Fruit fly (Drosophila melanogaster) whole organism, prepupa: Measurements from ENCODE around the gene CG11696.
A peak's percentile ranks its signal among the peaks of the same experiment; 100 is the strongest.
"Not testable (repeated sequence)": the region's sequence is repeated elsewhere in the genome, so short reads cannot be mapped to it uniquely, and the experiment has no call there.

Experiments
- Blimp-1 ChIP-seq: fragments of 200-800 bp; sonication (Bioruptor generic); optimal IDR thresholded peaks from 3 replicates; lab custom pipeline; 2017; ENCODE audit warnings: missing biosample characterization, missing genetic modification characterization, mild to moderate bottlenecking, moderate library complexity, missing genetic modification reagents
- CG10631 ChIP-seq: fragments of 200-800 bp; sonication (Bioruptor generic); optimal IDR thresholded peaks from 2 replicates; lab custom pipeline; 2016; ENCODE audit warnings: missing biosample characterization, missing genetic modification characterization
- CG10669 ChIP-seq: fragments of 200-800 bp; sonication (Bioruptor generic); optimal IDR thresholded peaks from 3 replicates; lab custom pipeline; 2018; ENCODE audit warnings: missing biosample characterization, mild to moderate bottlenecking, missing genetic modification characterization, moderate library complexity
- CG11294 ChIP-seq: fragments of 200-800 bp; sonication (Bioruptor generic); IDR thresholded peaks from 2 replicates; pipeline ENCODE4 v1.3.6; 2022; ENCODE audit warnings: missing biosample characterization, missing genetic modification characterization
- CG15336 ChIP-seq: fragments of 200-800 bp; sonication (Bioruptor generic); IDR thresholded peaks from 2 replicates; pipeline ENCODE4 v1.3.6; 2022; ENCODE audit warnings: missing biosample characterization, missing genetic modification characterization
- CG1621 ChIP-seq: fragments of 200-800 bp; sonication (Bioruptor generic); optimal IDR thresholded peaks from 3 replicates; lab custom pipeline; 2018; ENCODE audit warnings: missing biosample characterization, mild to moderate bottlenecking, missing genetic modification characterization
- CG16779 ChIP-seq: fragments of 200-800 bp; sonication (Bioruptor generic); optimal IDR thresholded peaks from 3 replicates; lab custom pipeline; 2017; ENCODE audit warnings: missing biosample characterization, mild to moderate bottlenecking, missing genetic modification characterization
- CG31627 ChIP-seq: fragments of 200-800 bp; sonication (Bioruptor generic); optimal IDR thresholded peaks from 3 replicates; lab custom pipeline; 2016; ENCODE audit warnings: missing biosample characterization, missing genetic modification characterization
- CG32006 ChIP-seq: fragments of 200-800 bp; sonication (Bioruptor generic); optimal IDR thresholded peaks from 3 replicates; lab custom pipeline; 2017; ENCODE audit warnings: missing biosample characterization, mild to moderate bottlenecking, missing genetic modification characterization
- CG3919 ChIP-seq: fragments of 200-800 bp; sonication (Bioruptor generic); optimal IDR thresholded peaks from 3 replicates; lab custom pipeline; 2016; ENCODE audit warnings: missing biosample characterization, missing genetic modification characterization
- CG4318 ChIP-seq: fragments of 200-800 bp; sonication (Bioruptor generic); optimal IDR thresholded peaks from 3 replicates; lab custom pipeline; 2017; ENCODE audit warnings: missing biosample characterization, mild to moderate bottlenecking, missing genetic modification characterization
- CG6163 ChIP-seq: fragments of 200-800 bp; sonication (Bioruptor generic); IDR thresholded peaks from 3 replicates; pipeline ENCODE4 v1.3.6; 2022; ENCODE audit warnings: missing biosample characterization, missing genetic modification characterization
- CG6276 ChIP-seq: fragments of 200-800 bp; sonication (Bioruptor generic); optimal IDR thresholded peaks from 2 replicates; lab custom pipeline; 2017; ENCODE audit warnings: missing biosample characterization, mild to moderate bottlenecking, missing genetic modification characterization
- CG6792 ChIP-seq: fragments of 200-800 bp; sonication (Bioruptor generic); optimal IDR thresholded peaks from 3 replicates; lab custom pipeline; 2016; ENCODE audit warnings: missing biosample characterization, missing genetic modification characterization
- CG6808 ChIP-seq: fragments of 200-800 bp; sonication (Bioruptor generic); optimal IDR thresholded peaks from 3 replicates; lab custom pipeline; 2017; ENCODE audit warnings: missing biosample characterization, missing genetic modification characterization, mild to moderate bottlenecking, moderate library complexity, missing genetic modification reagents
- CG6854 ChIP-seq: fragments of 200-800 bp; sonication (Bioruptor generic); optimal IDR thresholded peaks from 2 replicates; lab custom pipeline; 2017; ENCODE audit warnings: missing biosample characterization, mild to moderate bottlenecking, missing genetic modification characterization
- CG8119 ChIP-seq: fragments of 200-800 bp; sonication (Bioruptor generic); IDR thresholded peaks from 3 replicates; pipeline ENCODE4 v1.3.6; 2022; ENCODE audit warnings: missing biosample characterization, missing genetic modification characterization
- CG8632 ChIP-seq: fragments of 200-800 bp; sonication (Bioruptor generic); optimal IDR thresholded peaks from 3 replicates; lab custom pipeline; 2016; ENCODE audit warnings: missing biosample characterization, missing genetic modification characterization
- Eip75B ChIP-seq: fragments of 200-800 bp; sonication (Bioruptor generic); optimal IDR thresholded peaks from 3 replicates; lab custom pipeline; 2016; ENCODE audit warnings: missing biosample characterization, missing genetic modification characterization
- Eip78C ChIP-seq: fragments of 200-800 bp; sonication (Bioruptor generic); peaks from one replicate; lab custom pipeline; 2016; ENCODE audit warnings: missing biosample characterization, missing genetic modification characterization
- Ets21C ChIP-seq: fragments of 200-800 bp; sonication (Bioruptor generic); optimal IDR thresholded peaks from 3 replicates; lab custom pipeline; 2016; ENCODE audit warnings: missing biosample characterization, missing genetic modification characterization
- Ets96B ChIP-seq: fragments of 200-800 bp; optimal IDR thresholded peaks from 2 replicates; lab custom pipeline; 2019; ENCODE audit warnings: missing biosample characterization, mild to moderate bottlenecking, missing genetic modification characterization, moderate library complexity
- Gug ChIP-seq: fragments of 200-800 bp; sonication (Bioruptor generic); IDR thresholded peaks from 2 replicates; pipeline ENCODE4 v1.3.6; 2022; ENCODE audit warnings: missing biosample characterization, missing genetic modification characterization
- Hr38 ChIP-seq: sonication (Bioruptor generic); optimal IDR thresholded peaks from 2 replicates; lab custom pipeline; 2016; ENCODE audit warnings: missing biosample characterization, missing genetic modification characterization
- Hr4 ChIP-seq: fragments of 200-800 bp; sonication (Bioruptor generic); optimal IDR thresholded peaks from 3 replicates; lab custom pipeline; 2016; ENCODE audit warnings: missing biosample characterization, missing genetic modification characterization
- Lpt ChIP-seq: fragments of 200-800 bp; sonication (Bioruptor generic); optimal IDR thresholded peaks from 3 replicates; lab custom pipeline; 2016; ENCODE audit warnings: missing biosample characterization, missing genetic modification characterization
- Met ChIP-seq: fragments of 200-800 bp; sonication (Bioruptor generic); optimal IDR thresholded peaks from 3 replicates; lab custom pipeline; 2016; ENCODE audit warnings: missing biosample characterization, missing genetic modification characterization
- OdsH ChIP-seq: fragments of 200-800 bp; sonication (Bioruptor generic); optimal IDR thresholded peaks from 3 replicates; lab custom pipeline; 2016; ENCODE audit warnings: missing biosample characterization, missing genetic modification characterization
- Smox ChIP-seq: fragments of 200-800 bp; sonication (Bioruptor generic); optimal IDR thresholded peaks from 3 replicates; lab custom pipeline; 2016; ENCODE audit warnings: missing biosample characterization, missing genetic modification characterization
- Sox102F ChIP-seq: fragments of 200-800 bp; sonication (Bioruptor generic); optimal IDR thresholded peaks from 2 replicates; lab custom pipeline; 2016; ENCODE audit warnings: missing biosample characterization, mild to moderate bottlenecking, missing genetic modification characterization
- Sox14 ChIP-seq: fragments of 200-800 bp; sonication (Bioruptor generic); optimal IDR thresholded peaks from 3 replicates; lab custom pipeline; 2016; ENCODE audit warnings: missing biosample characterization, missing genetic modification characterization
- Sox15 ChIP-seq: fragments of 200-800 bp; sonication (Bioruptor generic); optimal IDR thresholded peaks from 3 replicates; lab custom pipeline; 2016; ENCODE audit warnings: missing biosample characterization, missing genetic modification characterization
- achi ChIP-seq: fragments of 200-800 bp; sonication (Bioruptor generic); optimal IDR thresholded peaks from 3 replicates; lab custom pipeline; 2016; ENCODE audit warnings: missing biosample characterization, missing genetic modification characterization
- acj6 ChIP-seq: fragments of 200-800 bp; sonication (Bioruptor generic); optimal IDR thresholded peaks from 3 replicates; lab custom pipeline; 2016; ENCODE audit warnings: missing biosample characterization, missing genetic modification characterization
- dsx ChIP-seq: fragments of 200-800 bp; optimal IDR thresholded peaks from 3 replicates; lab custom pipeline; 2019; ENCODE audit warnings: missing biosample characterization, mild to moderate bottlenecking, missing genetic modification characterization, moderate library complexity; ENCODE audit not compliant: poor library complexity, severe bottlenecking
- eg ChIP-seq: fragments of 200-800 bp; sonication (Bioruptor generic); IDR thresholded peaks from 3 replicates; pipeline ENCODE4 v1.3.6; 2022; ENCODE audit warnings: missing biosample characterization, missing genetic modification characterization
- esn ChIP-seq: fragments of 200-800 bp; sonication (Bioruptor generic); optimal IDR thresholded peaks from 2 replicates; lab custom pipeline; 2016; ENCODE audit warnings: missing biosample characterization, mild to moderate bottlenecking, missing genetic modification characterization, moderate library complexity
- fd59A ChIP-seq: fragments of 200-800 bp; sonication (Bioruptor generic); optimal IDR thresholded peaks from 2 replicates; lab custom pipeline; 2017; ENCODE audit warnings: missing biosample characterization, mild to moderate bottlenecking, missing genetic modification characterization, missing genetic modification reagents
- net ChIP-seq: fragments of 200-800 bp; sonication (Bioruptor generic); optimal IDR thresholded peaks from 3 replicates; lab custom pipeline; 2016; ENCODE audit warnings: missing biosample characterization, missing genetic modification characterization
- salr ChIP-seq, 2 experiments: fragments of 200-800 bp; sonication (Bioruptor generic); optimal IDR thresholded peaks; 3 replicates each; lab custom pipeline; 2016 to 2018; ENCODE audit warnings: missing biosample characterization in 2 of 2, missing genetic modification characterization in 2 of 2, mild to moderate bottlenecking in 1 of 2
- spab ChIP-seq: fragments of 200-800 bp; sonication (Bioruptor generic); optimal IDR thresholded peaks from 2 replicates; lab custom pipeline; 2017; ENCODE audit warnings: missing biosample characterization, mild to moderate bottlenecking, missing genetic modification characterization, missing genetic modification reagents
- ss ChIP-seq, 2 experiments: fragments of 200-800 bp; sonication (Bioruptor generic); optimal IDR thresholded peaks; 2 replicates in 1 of 2; 3 replicates in 1 of 2; lab custom pipeline; 2017 to 2018; ENCODE audit warnings: mild to moderate bottlenecking in 2 of 2, missing biosample characterization in 2 of 2, missing genetic modification characterization in 2 of 2, moderate library complexity in 1 of 2
- topi ChIP-seq: fragments of 200-800 bp; sonication (Bioruptor generic); optimal IDR thresholded peaks from 3 replicates; lab custom pipeline; 2016; ENCODE audit warnings: missing biosample characterization, missing genetic modification characterization
- vri ChIP-seq: fragments of 200-800 bp; sonication (Bioruptor generic); optimal IDR thresholded peaks from 3 replicates; lab custom pipeline; 2016; ENCODE audit warnings: missing biosample characterization, mild to moderate bottlenecking, missing genetic modification characterization

Gene CG11696

DNA sequence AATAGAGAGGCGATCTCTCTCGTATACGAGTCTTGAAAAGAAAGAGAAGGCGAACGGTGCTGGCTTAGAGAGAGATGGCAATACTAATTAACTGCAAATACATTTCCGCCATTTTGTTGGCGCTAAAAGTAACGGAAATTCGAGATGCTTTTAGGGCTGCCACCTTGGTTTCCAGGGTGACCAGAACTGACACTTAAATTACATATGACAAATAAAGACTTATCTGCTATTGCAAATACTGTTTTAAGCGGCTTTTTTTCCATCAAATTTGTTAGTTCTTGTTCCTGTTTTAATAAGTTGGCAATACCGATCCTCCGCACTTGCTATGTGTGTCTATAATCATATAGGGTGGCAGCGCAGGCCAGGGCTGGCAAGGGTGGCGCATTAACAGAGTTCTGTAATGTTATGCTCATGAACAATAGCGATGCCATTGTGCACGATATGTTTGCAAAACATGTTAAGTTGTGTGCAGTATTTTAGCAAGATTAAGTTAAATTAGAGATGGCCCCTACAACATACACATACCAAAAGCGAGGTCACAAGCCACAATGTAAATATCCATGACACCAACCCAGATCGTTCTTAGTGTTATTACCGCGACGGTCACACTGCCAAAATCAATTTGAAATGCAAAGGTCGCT is 6.8 kb downstream of the CG11696 start, which contains the start of gene nod (continued):
- TF ChIP-seq CG8632 = peak; percentile 25
- no peak for TF ChIP-seq CG6854 (GFP tag; lab: Kevin White, UChicago)
- no peak for TF ChIP-seq CG6808 (GFP tag; lab: Kevin White, UChicago)
- TF ChIP-seq CG1621 (tag; lab: Kevin White, UChicago) = peak; percentile 7
- TF ChIP-seq vri = no peak
- no peak for TF ChIP-seq CG16779 (tag; lab: Kevin White, UChicago)
- TF ChIP-seq Ets21C = peak; percentile 52
- TF ChIP-seq CG8119 = no peak
- TF ChIP-seq CG6163 = peak; percentile 48; the same call in 1 of the 3 replicates
- no peak for TF ChIP-seq Met (GFP tag; lab: Kevin White, UChicago)
- no peak for TF ChIP-seq Gug
- TF ChIP-seq CG11294 = no peak
- TF ChIP-seq CG32006 = no peak
- TF ChIP-seq Eip78C = peak; percentile 80
- no peak for TF ChIP-seq Sox102F (GFP tag; lab: Kevin White, UChicago)
- peak; percentile 21 for TF ChIP-seq CG10669
- no peak for TF ChIP-seq salr (GFP tag; optimal IDR thresholded peaks at IDR 0.05; lab: Kevin White, UChicago)
- TF ChIP-seq Hr4 (GFP tag; lab: Kevin White, UChicago) = peak; percentile 52
- TF ChIP-seq net (GFP tag; lab: Kevin White, UChicago) = peak; percentile 53
- peak; percentile 46 for TF ChIP-seq Smox (GFP tag; lab: Kevin White, UChicago)

dm6 chrX:11584075-11584474 is 10.5 kb downstream of the CG11696 start, which contains the start of gene pkm:
Gene pkm (minus strand): TSS chrX:11584175.
- TF ChIP-seq acj6 = no peak
- TF ChIP-seq CG10669 = no peak
- no peak for TF ChIP-seq CG15336
- TF ChIP-seq Lpt (GFP tag; lab: Kevin White, UChicago) = no peak
- no peak for TF ChIP-seq ss (GFP tag; optimal IDR thresholded peaks at IDR 0.05; lab: Kevin White, UChicago)
- TF ChIP-seq achi (GFP tag; lab: Kevin White, UChicago) = no peak
- TF ChIP-seq Sox15 (GFP tag; lab: Kevin White, UChicago) = no peak
- no peak for TF ChIP-seq Ets21C
- TF ChIP-seq esn (GFP tag; lab: Kevin White, UChicago) = no peak
- TF ChIP-seq Met (GFP tag; lab: Kevin White, UChicago) = no peak

- TF ChIP-seq ss (GFP tag; optimal IDR thresholded peaks at IDR 0.05; lab: Kevin White, UChicago); vri; CG31627: not testable (repeated sequence)
Observed at dm6 chrX:11599589-11599988, 26.1 kb downstream of the CG11696 start, which contains the start of gene rho-4. Gene rho-4 (plus strand): TSS chrX:11599838.

DNA sequence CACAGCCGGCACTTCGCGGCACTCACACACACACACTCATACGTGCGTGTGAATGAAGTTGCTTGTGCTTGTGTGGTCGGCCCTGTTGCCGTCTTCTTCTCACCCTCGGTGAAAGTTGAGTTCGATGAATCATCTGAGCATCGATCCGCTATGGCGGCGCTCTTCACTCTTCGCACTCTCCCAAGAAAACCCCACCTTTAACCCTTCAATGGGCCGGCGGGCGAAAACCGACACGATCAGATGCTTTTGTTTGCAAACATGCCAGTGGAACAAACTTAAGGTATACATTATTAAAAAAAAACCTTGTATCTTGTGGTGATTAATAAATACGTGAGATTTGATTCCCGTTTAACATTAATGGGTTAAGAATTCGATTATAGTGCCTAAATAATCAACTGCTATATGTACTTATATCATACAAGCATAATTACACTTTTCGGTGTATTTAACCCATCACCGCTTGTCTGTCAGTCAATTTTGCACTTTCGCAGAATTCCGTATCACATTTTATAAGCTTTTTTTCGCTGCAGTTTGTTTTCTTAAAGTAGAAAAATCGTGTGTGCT is 27.3 kb downstream of the CG11696 start:
- TF ChIP-seq CG6276 (no peak), CG4318 (GFP tag; lab: Kevin White, UChicago) (no peak), CG10631 (peak; percentile 52), dsx (no peak), topi (GFP tag; lab: Kevin White, UChicago) (peak; percentile 62), Smox (GFP tag; lab: Kevin White, UChicago) (no peak), Ets96B (tag; lab: Kevin White, UChicago) (peak; percentile 18), Hr38 (GFP tag; lab: Kevin White, UChicago) (no peak), CG6792 (GFP tag; lab: Kevin White, UChicago) (peak; percentile 31), Eip75B (GFP tag; lab: Kevin White, UChicago) (no peak), CG10669 (no peak), eg (GFP tag; lab: Robert Waterston, UW) (peak; percentile 51; the same call in 2 of the 3 replicates), Ets21C (peak; percentile 22), Lpt (GFP tag; lab: Kevin White, UChicago) (no peak), CG8119 (no peak), Met (GFP tag; lab: Kevin White, UChicago) (no peak), CG6163 (0 out of 3 replicates have a peak, but pooled peaks have one; percentile 13), Sox14 (GFP tag; lab: Kevin White, UChicago) (peak; percentile 60), spab (GFP tag; lab: Kevin White, UChicago) (no peak), Blimp-1 (GFP tag; lab: Kevin White, UChicago) (peak; percentile 39), OdsH (no peak), Sox102F (GFP tag; lab: Kevin White, UChicago) (no peak), fd59A (GFP tag; lab: Kevin White, UChicago) (no peak), achi (GFP tag; lab: Kevin White, UChicago) (peak; percentile 32), esn (GFP tag; lab: Kevin White, UChicago) (peak; percentile 70), CG3919 (GFP tag; lab: Kevin White, UChicago) (no peak)
